Worm (Caenorhabditis elegans): ENCODE measurements around the gene W05H9.4.

The W05H9.4 gene

ce11 chrX:6247013-6247412, 16.4 kb upstream of the W05H9.4 start:
- no peak for TF ChIP-seq pqm-1 (tag; optimal IDR thresholded peaks at IDR 0.05)
- no peak for TF ChIP-seq ama-1 (optimal IDR thresholded peaks at IDR 0.05)
- no peak for TF ChIP-seq ztf-4 (tag; optimal IDR thresholded peaks at IDR 0.05)
- no peak for TF ChIP-seq nhr-28 (tag; optimal IDR thresholded peaks at IDR 0.05)
- no peak for TF ChIP-seq elt-3 (tag; optimal IDR thresholded peaks at IDR 0.05)
- TF ChIP-seq lsy-12 (tag; optimal IDR thresholded peaks at IDR 0.05): no peak
- TF ChIP-seq nhr-237 (tag; optimal IDR thresholded peaks at IDR 0.05): no peak
- TF ChIP-seq ztf-11 (tag; optimal IDR thresholded peaks at IDR 0.05): no peak
- no peak for TF ChIP-seq jun-1 (tag; optimal IDR thresholded peaks at IDR 0.05)
- no peak for TF ChIP-seq snpc-4 (tag; optimal IDR thresholded peaks at IDR 0.05)
- TF ChIP-seq eor-1 (tag; optimal IDR thresholded peaks at IDR 0.05): no peak
- no peak for TF ChIP-seq nhr-67 (tag; optimal IDR thresholded peaks at IDR 0.05)
- TF ChIP-seq nhr-77 (tag; optimal IDR thresholded peaks at IDR 0.05): no peak
- no peak for TF ChIP-seq lin-39 (tag; optimal IDR thresholded peaks at IDR 0.05)
- TF ChIP-seq nhr-12 (tag; optimal IDR thresholded peaks at IDR 0.05): no peak
- TF ChIP-seq ceh-9 (tag; optimal IDR thresholded peaks at IDR 0.05): no peak
- TF ChIP-seq nhr-23 (tag; optimal IDR thresholded peaks at IDR 0.05): no peak
- TF ChIP-seq daf-12 (tag; optimal IDR thresholded peaks at IDR 0.05): no peak
- TF ChIP-seq egl-27 (tag; optimal IDR thresholded peaks at IDR 0.05): no peak
- TF ChIP-seq egl-5 (tag; optimal IDR thresholded peaks at IDR 0.05): no peak

DNA sequence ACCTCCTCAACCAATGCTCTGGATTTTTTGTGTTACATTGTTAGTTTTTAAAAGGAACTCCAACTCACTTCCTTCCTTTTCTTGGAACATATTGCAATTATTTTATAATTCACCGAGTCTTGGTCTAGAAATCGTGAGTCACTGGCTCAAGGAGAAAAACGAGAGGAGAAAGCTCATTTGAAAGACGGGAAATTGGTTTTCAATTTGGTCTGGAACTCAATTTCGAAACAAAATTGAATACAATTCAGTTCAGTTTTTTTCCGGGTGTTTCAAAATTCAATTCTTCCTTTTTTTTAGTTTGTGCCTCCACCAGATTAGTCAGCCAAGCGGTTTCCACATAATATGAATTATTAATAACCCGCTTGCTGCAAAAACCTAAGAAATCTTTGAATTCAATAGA, 15.6 kb upstream of the W05H9.4 start:
- no peak for TF ChIP-seq unc-62 (GFP tag; optimal IDR thresholded peaks at IDR 0.05)
- TF ChIP-seq fkh-10 (GFP tag; optimal IDR thresholded peaks at IDR 0.05): peak; percentile 40
- TF ChIP-seq ceh-16 (tag; optimal IDR thresholded peaks at IDR 0.05): no peak

DNA sequence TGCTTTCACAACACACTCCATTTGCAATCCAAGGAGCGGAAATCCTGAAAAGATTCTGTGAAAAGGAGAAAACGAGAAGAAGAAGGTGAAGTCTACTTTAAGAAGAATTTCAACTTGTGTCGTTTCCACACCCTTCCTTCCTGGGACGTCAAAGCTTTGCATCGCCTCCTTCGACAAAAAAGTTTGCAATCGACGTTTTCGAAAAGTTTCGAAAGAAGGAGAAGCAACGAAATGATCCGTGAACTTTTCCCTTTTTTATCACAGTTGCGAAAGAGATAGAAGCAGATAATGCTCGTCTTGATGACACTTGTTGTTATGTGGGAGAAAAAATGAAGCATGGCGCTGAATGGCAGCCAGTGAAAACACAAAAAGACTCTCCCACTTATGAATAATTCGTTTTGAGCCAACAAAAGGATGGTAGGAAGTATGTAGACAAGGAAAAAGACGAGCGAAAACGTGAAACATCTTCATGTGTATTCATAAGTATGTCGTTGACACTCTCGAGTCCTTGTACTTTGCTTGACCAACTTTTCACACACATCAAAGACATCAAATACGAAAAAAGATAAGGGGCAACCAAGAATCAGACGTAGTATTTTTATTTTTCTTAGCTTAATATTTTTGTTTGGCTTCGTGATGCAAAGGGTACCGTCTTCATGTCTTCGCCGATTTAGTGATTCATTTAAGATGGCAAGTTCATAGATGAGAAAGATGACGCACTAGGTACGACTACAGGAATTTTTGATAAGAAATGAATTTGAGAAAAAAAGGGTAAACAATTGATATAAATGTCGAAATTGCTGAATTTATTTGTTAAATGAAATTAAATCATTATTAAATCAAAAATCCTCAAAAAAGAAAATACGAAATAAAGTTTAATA, 14.4 kb upstream of the W05H9.4 start:
- TF ChIP-seq R02D3.7 (tag; optimal IDR thresholded peaks at IDR 0.05): no peak
- no peak for TF ChIP-seq nhr-12 (tag; optimal IDR thresholded peaks at IDR 0.05)
- no peak for TF ChIP-seq ama-1 (optimal IDR thresholded peaks at IDR 0.05)
- TF ChIP-seq ztf-11 (tag; optimal IDR thresholded peaks at IDR 0.05): no peak
- TF ChIP-seq zag-1 (tag; optimal IDR thresholded peaks at IDR 0.05): no peak
- no peak for TF ChIP-seq tbx-2 (tag; optimal IDR thresholded peaks at IDR 0.05)
- TF ChIP-seq fkh-10 (GFP tag; optimal IDR thresholded peaks at IDR 0.05): peak; percentile 18
- TF ChIP-seq skn-1 (tag; optimal IDR thresholded peaks at IDR 0.05): no peak
- TF ChIP-seq eor-1 (tag; optimal IDR thresholded peaks at IDR 0.05): no peak
- TF ChIP-seq elt-2 (tag; optimal IDR thresholded peaks at IDR 0.05): peak; percentile 53
- TF ChIP-seq lin-15B (tag; optimal IDR thresholded peaks at IDR 0.05): no peak
- no peak for TF ChIP-seq nhr-43 (tag; optimal IDR thresholded peaks at IDR 0.05; ENCODE audit: poor library complexity, severe bottlenecking)
- no peak for TF ChIP-seq elt-1 (tag; optimal IDR thresholded peaks at IDR 0.05)
- peak; percentile 32 for TF ChIP-seq pqm-1 (tag; optimal IDR thresholded peaks at IDR 0.05)
- peak; percentile 14 for TF ChIP-seq nfya-1 (tag; optimal IDR thresholded peaks at IDR 0.05; ENCODE audit: insufficient read depth)
- TF ChIP-seq snpc-4 (tag; optimal IDR thresholded peaks at IDR 0.05): no peak
- TF ChIP-seq egl-5 (tag; optimal IDR thresholded peaks at IDR 0.05): peak; percentile 11
- no peak for TF ChIP-seq ZK546.5 (tag; optimal IDR thresholded peaks at IDR 0.05)

- TF ChIP-seq unc-39 (tag; optimal IDR thresholded peaks at IDR 0.05) (no peak), lsy-12 (tag; optimal IDR thresholded peaks at IDR 0.05) (no peak), nhr-76 (tag; optimal IDR thresholded peaks at IDR 0.05) (no peak), nhr-23 (tag; optimal IDR thresholded peaks at IDR 0.05) (peak; percentile 71), pha-4 (tag; optimal IDR thresholded peaks at IDR 0.05) (peak; percentile 60), nhr-237 (tag; optimal IDR thresholded peaks at IDR 0.05) (no peak), nhr-28 (tag; optimal IDR thresholded peaks at IDR 0.05) (no peak), ceh-82 (tag; optimal IDR thresholded peaks at IDR 0.05) (no peak), tbx-2 (tag; optimal IDR thresholded peaks at IDR 0.05) (peak; percentile 0), nfya-1 (tag; optimal IDR thresholded peaks at IDR 0.05; ENCODE audit: insufficient read depth) (peak; percentile 40), elt-2 (tag; optimal IDR thresholded peaks at IDR 0.05) (peak; percentile 84), zag-1 (tag; optimal IDR thresholded peaks at IDR 0.05) (no peak), R02D3.7 (tag; optimal IDR thresholded peaks at IDR 0.05) (peak; percentile 1), nhr-25 (tag; optimal IDR thresholded peaks at IDR 0.05) (peak; percentile 44), unc-62 (GFP tag; optimal IDR thresholded peaks at IDR 0.05) (peak; percentile 44), elt-3 (tag; optimal IDR thresholded peaks at IDR 0.05) (peak in 1 of 3 experiments; percentile 46), pqm-1 (tag; optimal IDR thresholded peaks at IDR 0.05) (peak; percentile 18)
Measured at ce11 chrX:6250272-6250752, 13.1 kb upstream of the W05H9.4 start.

Data from whole organism, L3 larva.